Worm (Caenorhabditis elegans): ENCODE results near the gene srz-72.

- TF ChIP-seq ceh-32 (tag; optimal IDR thresholded peaks at IDR 0.05; ENCODE audit: poor library complexity), result no peak
- peak in 1 of 2 experiments; percentile 16 for TF ChIP-seq unc-62 (GFP tag; optimal IDR thresholded peaks at IDR 0.05 in 1 of 2)
- no peak for TF ChIP-seq unc-62 (tag; optimal IDR thresholded peaks at IDR 0.05)
- no peak for TF ChIP-seq egl-27 (tag; optimal IDR thresholded peaks at IDR 0.05)
- TF ChIP-seq daf-12 (tag; optimal IDR thresholded peaks at IDR 0.05), result no peak
Observed at ce11 chrIV:16329159-16329558, 30.2 kb downstream of the srz-72 start, which contains the start of gene srz-74.
